Worm (Caenorhabditis elegans) whole organism, L4 larva: Measurements from ENCODE around the gene T09F3.5.

Experiments used
- F26F4.8 ChIP-seq: fragments of 200-800 bp; sonication (Bioruptor generic); conservative IDR thresholded peaks from 2 replicates; pipeline ENCODE4 v1.3.6; 2022; ENCODE audit warnings: missing genetic modification characterization, missing compliant biosample characterization
- F44E2.7 ChIP-seq: fragments of 200-800 bp; sonication (Bioruptor generic); IDR thresholded peaks from 2 replicates; pipeline ENCODE4 v2.1.2; 2022; ENCODE audit warnings: missing genetic modification characterization, missing compliant biosample characterization
- F49E8.2 ChIP-seq: sonication (generic microtip); optimal IDR thresholded peaks from 2 replicates; lab custom pipeline; 2016; ENCODE audit warnings: missing compliant biosample characterization, mild to moderate bottlenecking, missing genetic modification characterization, borderline replicate concordance
- T20F7.1 ChIP-seq: fragments of 200-800 bp; sonication (Bioruptor generic); optimal IDR thresholded peaks from 2 replicates; lab custom pipeline; 2018; ENCODE audit warnings: mild to moderate bottlenecking, missing genetic modification characterization, missing compliant biosample characterization
- Y105C5A.15 ChIP-seq: fragments of 200-800 bp; sonication (Bioruptor generic); IDR thresholded peaks from 2 replicates; pipeline ENCODE4 v1.3.6; 2022; ENCODE audit warnings: missing genetic modification characterization, missing compliant biosample characterization
- Y75B8A.6 ChIP-seq: fragments of 200-800 bp; sonication (Bioruptor generic); IDR thresholded peaks from 2 replicates; pipeline ENCODE4 v1.3.6; 2022; ENCODE audit warnings: missing genetic modification reagents, missing genetic modification characterization, missing compliant biosample characterization
- aha-1 ChIP-seq: fragments of 150-350 bp; peaks from one replicate; lab custom pipeline; 2014; ENCODE audit warnings: missing biosample characterization, missing genetic modification characterization
- ceh-20 ChIP-seq: fragments of 200-800 bp; sonication (Bioruptor generic); IDR thresholded peaks from 2 replicates; pipeline ENCODE4 v1.3.6; 2022; ENCODE audit warnings: missing genetic modification reagents, missing genetic modification characterization, missing compliant biosample characterization
- ceh-44 ChIP-seq: fragments of 200-800 bp; sonication (Bioruptor generic); IDR thresholded peaks from 2 replicates; pipeline ENCODE4 v1.3.6; 2022; ENCODE audit warnings: missing genetic modification reagents, missing genetic modification characterization, missing compliant biosample characterization
- ceh-82 ChIP-seq: sonication (generic microtip); optimal IDR thresholded peaks from 2 replicates; lab custom pipeline; 2017; ENCODE audit warnings: missing biosample characterization, missing genetic modification characterization
- daf-16 ChIP-seq, 3 experiments: sonication (generic microtip); optimal IDR thresholded peaks; 2 replicates each; lab custom pipeline; 2016 to 2017; ENCODE audit warnings: missing genetic modification characterization in 3 of 3, missing genetic modification reagents in 3 of 3, mild to moderate bottlenecking in 2 of 3, missing compliant biosample characterization in 2 of 3, missing biosample characterization in 1 of 3, moderate library complexity in 1 of 3
- dmd-6 ChIP-seq: fragments of 200-800 bp; sonication (Bioruptor generic); IDR thresholded peaks from 2 replicates; pipeline ENCODE4 v1.3.6; 2022; ENCODE audit warnings: missing genetic modification reagents, missing genetic modification characterization, missing compliant biosample characterization
- dmd-8 ChIP-seq: fragments of 200-800 bp; sonication (Bioruptor generic); IDR thresholded peaks from 2 replicates; pipeline ENCODE4 v1.3.6; 2022; ENCODE audit warnings: missing genetic modification characterization, missing compliant biosample characterization
- egl-27 ChIP-seq: sonication (generic microtip); optimal IDR thresholded peaks from 3 replicates; lab custom pipeline; 2017; ENCODE audit warnings: missing biosample characterization, missing genetic modification reagents, missing genetic modification characterization
- fkh-10 ChIP-seq: fragments of 150-350 bp; optimal IDR thresholded peaks from 2 replicates; lab custom pipeline; 2014; ENCODE audit warnings: missing biosample characterization, missing genetic modification reagents, missing genetic modification characterization
- fos-1 ChIP-seq: fragments of 150-350 bp; optimal IDR thresholded peaks from 2 replicates; lab custom pipeline; 2014; ENCODE audit warnings: missing biosample characterization, missing genetic modification characterization
- gei-8 ChIP-seq: fragments of 200-800 bp; sonication (Bioruptor generic); optimal IDR thresholded peaks from 2 replicates; lab custom pipeline; 2018; ENCODE audit warnings: mild to moderate bottlenecking, missing genetic modification characterization, missing compliant biosample characterization
- hlh-30 ChIP-seq: sonication (generic microtip); optimal IDR thresholded peaks from 2 replicates; lab custom pipeline; 2017; ENCODE audit warnings: antibody characterized with exemption, mild to moderate bottlenecking, missing genetic modification characterization, missing compliant biosample characterization; ENCODE audit not compliant: insufficient read depth
- lim-7 ChIP-seq: fragments of 200-800 bp; sonication (Bioruptor generic); IDR thresholded peaks from 2 replicates; pipeline ENCODE4 v1.3.6; 2022; ENCODE audit warnings: missing genetic modification characterization, missing compliant biosample characterization
- lin-1 ChIP-seq: fragments of 200-800 bp; sonication (Bioruptor generic); IDR thresholded peaks from 2 replicates; pipeline ENCODE4 v1.3.6; 2022; ENCODE audit warnings: missing genetic modification reagents, missing genetic modification characterization, missing compliant biosample characterization
- lin-15B ChIP-seq: fragments of 150-350 bp; sonication (generic microtip); optimal IDR thresholded peaks from 3 replicates; lab custom pipeline; 2014; ENCODE audit warnings: missing biosample characterization, missing genetic modification characterization
- lin-38 ChIP-seq: fragments of 200-800 bp; sonication (Bioruptor generic); IDR thresholded peaks from 2 replicates; pipeline ENCODE4 v1.3.6; 2022; ENCODE audit warnings: missing genetic modification reagents, missing genetic modification characterization, missing compliant biosample characterization
- lir-3 ChIP-seq: sonication (generic microtip); optimal IDR thresholded peaks from 2 replicates; lab custom pipeline; 2016; ENCODE audit warnings: mild to moderate bottlenecking, missing genetic modification characterization, missing compliant biosample characterization
- lsy-2 ChIP-seq, 2 experiments: fragments of 150-350 bp in 1 of 2; sonication (generic microtip) in 1 of 2; optimal IDR thresholded peaks; 2 replicates each; lab custom pipeline; 2014 to 2017; ENCODE audit warnings: missing biosample characterization in 2 of 2, missing genetic modification characterization in 2 of 2
- madf-9 ChIP-seq: fragments of 200-800 bp; sonication (Bioruptor generic); conservative IDR thresholded peaks from 2 replicates; pipeline ENCODE4 v1.3.6; 2022; ENCODE audit warnings: missing genetic modification reagents, missing genetic modification characterization, missing compliant biosample characterization
- mdl-1 ChIP-seq, 2 experiments: fragments of 150-350 bp in 1 of 2; sonication (generic microtip) in 1 of 2; optimal IDR thresholded peaks; 2 replicates each; lab custom pipeline; 2014 to 2017; ENCODE audit warnings: missing biosample characterization in 2 of 2, missing genetic modification characterization in 2 of 2
- mdt-29 ChIP-seq: fragments of 200-800 bp; sonication (Bioruptor generic); IDR thresholded peaks from 2 replicates; pipeline ENCODE4 v1.3.6; 2022; ENCODE audit warnings: missing genetic modification reagents, missing genetic modification characterization, missing compliant biosample characterization
- mes-2 ChIP-seq: sonication (generic microtip); optimal IDR thresholded peaks from 2 replicates; lab custom pipeline; 2016; ENCODE audit warnings: missing genotype, mild to moderate bottlenecking, missing genetic modification characterization, missing compliant biosample characterization; ENCODE audit not compliant: poor library complexity, severe bottlenecking
- mxl-2 ChIP-seq: fragments of 200-800 bp; sonication (Bioruptor generic); conservative IDR thresholded peaks from 2 replicates; pipeline ENCODE4 v1.3.6; 2022; ENCODE audit warnings: missing genetic modification reagents, missing genetic modification characterization, missing compliant biosample characterization
- nhr-11 ChIP-seq: fragments of 150-350 bp; optimal IDR thresholded peaks from 2 replicates; lab custom pipeline; 2014; ENCODE audit warnings: missing biosample characterization, missing genetic modification characterization
- nhr-237 ChIP-seq: sonication (generic microtip); optimal IDR thresholded peaks from 2 replicates; lab custom pipeline; 2017; ENCODE audit warnings: missing biosample characterization, missing genetic modification characterization
- nhr-25 ChIP-seq: sonication (generic microtip); optimal IDR thresholded peaks from 2 replicates; lab custom pipeline; 2017; ENCODE audit warnings: missing genetic modification characterization, mild to moderate bottlenecking, missing compliant biosample characterization, antibody characterized with exemption, moderate library complexity, borderline replicate concordance; ENCODE audit not compliant: insufficient read depth
- nhr-28 ChIP-seq: fragments of 150-350 bp; optimal IDR thresholded peaks from 2 replicates; lab custom pipeline; 2014; ENCODE audit warnings: missing biosample characterization, missing genetic modification characterization
- nhr-42 ChIP-seq: fragments of 200-800 bp; sonication (Bioruptor generic); IDR thresholded peaks from 2 replicates; pipeline ENCODE4 v1.3.6; 2022; ENCODE audit warnings: missing genetic modification characterization, missing compliant biosample characterization
- nhr-48 ChIP-seq: sonication (generic microtip); optimal IDR thresholded peaks from 2 replicates; lab custom pipeline; 2016; ENCODE audit warnings: mild to moderate bottlenecking, missing genetic modification characterization, missing compliant biosample characterization
- nhr-6 ChIP-seq: fragments of 150-350 bp; optimal IDR thresholded peaks from 2 replicates; lab custom pipeline; 2014; ENCODE audit warnings: missing biosample characterization, missing genetic modification characterization
- nhr-76 ChIP-seq: fragments of 150-350 bp; optimal IDR thresholded peaks from 2 replicates; lab custom pipeline; 2014; ENCODE audit warnings: missing biosample characterization, missing genetic modification characterization
- nhr-77 ChIP-seq: fragments of 150-350 bp; optimal IDR thresholded peaks from 2 replicates; lab custom pipeline; 2014; ENCODE audit warnings: missing biosample characterization, missing genetic modification characterization
- pha-4 ChIP-seq, 2 experiments: fragments of 150-350 bp in 1 of 2; fragments of 200-800 bp in 1 of 2; sonication (Bioruptor generic) in 1 of 2; IDR thresholded peaks in 1 of 2; optimal IDR thresholded peaks in 1 of 2; 2 replicates each; pipeline versions ENCODE4 v1.3.6 to Lab custom; 2014 to 2022; ENCODE audit warnings: missing genetic modification characterization in 2 of 2, missing genetic modification reagents in 2 of 2, missing biosample characterization in 1 of 2, missing compliant biosample characterization in 1 of 2
- set-16 ChIP-seq: fragments of 200-800 bp; sonication (Bioruptor generic); IDR thresholded peaks from 2 replicates; pipeline ENCODE4 v1.3.6; 2022; ENCODE audit warnings: missing genetic modification reagents, missing genetic modification characterization, missing compliant biosample characterization
- zfp-2 ChIP-seq: sonication (generic microtip); optimal IDR thresholded peaks from 2 replicates; lab custom pipeline; 2016; ENCODE audit warnings: mild to moderate bottlenecking, missing genetic modification characterization, missing compliant biosample characterization
- zfp-3 ChIP-seq: fragments of 200-800 bp; sonication (Bioruptor generic); conservative IDR thresholded peaks from 2 replicates; pipeline ENCODE4 v1.3.6; 2022; ENCODE audit warnings: missing genetic modification reagents, missing genetic modification characterization, missing compliant biosample characterization
- ztf-11 ChIP-seq: fragments of 150-350 bp; optimal IDR thresholded peaks from 2 replicates; lab custom pipeline; 2014; ENCODE audit warnings: missing biosample characterization, missing genetic modification characterization

Gene T09F3.5

DNA sequence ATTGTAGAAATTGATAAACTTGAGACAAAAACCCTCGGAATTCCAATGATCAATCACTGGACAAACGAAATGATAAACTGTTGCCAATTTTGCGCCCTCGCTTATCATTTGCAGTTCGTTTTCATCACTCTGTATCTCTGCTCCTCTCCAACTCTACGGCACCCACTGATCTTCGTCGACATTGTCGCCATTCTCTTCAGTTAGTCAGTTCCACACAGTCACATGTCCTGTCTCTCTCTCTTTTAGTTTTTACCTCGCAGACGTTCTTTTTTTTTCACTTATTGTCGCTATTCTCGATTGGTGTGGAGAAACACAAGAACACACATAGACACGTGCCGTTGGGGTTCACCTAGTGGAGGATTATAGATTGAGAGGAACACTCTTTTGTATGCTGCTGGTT is 7.6 kb upstream of the T09F3.5 start (continued):
- TF ChIP-seq nhr-6 (tag; lab: Kevin White, UChicago) (no peak), lin-15B (tag; lab: Kevin White, UChicago) (no peak), hlh-30 (tag; lab: Kevin White, UChicago) (peak; percentile 97), gei-8 (GFP tag; lab: Kevin White, UChicago) (peak; percentile 54), lir-3 (no peak), aha-1 (tag; lab: Kevin White, UChicago) (peak; percentile 97), mes-2 (tag; lab: Kevin White, UChicago) (peak; percentile 63), nhr-42 (GFP tag; lab: Robert Waterston, UW) (0 out of 2 replicates have a peak, but pooled peaks have one; percentile 26), fos-1 (tag; lab: Kevin White, UChicago) (no peak), madf-9 (GFP tag; lab: Robert Waterston, UW) (0 out of 2 replicates have a peak, but pooled peaks have one; percentile 31), ceh-44 (no peak), pha-4 (GFP tag; IDR thresholded peaks at IDR 0.05; lab: Robert Waterston, UW) (0 out of 2 replicates have a peak, but pooled peaks have one; percentile 34), pha-4 (tag; optimal IDR thresholded peaks at IDR 0.05; lab: Kevin White, UChicago) (peak; percentile 73), nhr-28 (tag; lab: Kevin White, UChicago) (peak; percentile 88), ceh-82 (tag; lab: Kevin White, UChicago) (no peak), set-16 (no peak), lim-7 (no peak), lin-1 (GFP tag; lab: Robert Waterston, UW) (0 out of 2 replicates have a peak, but pooled peaks have one; percentile 19), dmd-6 (GFP tag; lab: Robert Waterston, UW) (peak; percentile 93), ztf-11 (tag; lab: Kevin White, UChicago) (no peak), mdl-1 (tag; optimal IDR thresholded peaks at IDR 0.05; lab: Kevin White, UChicago) (peak; percentile 73 to 92), nhr-76 (no peak), F26F4.8 (GFP tag; lab: Robert Waterston, UW) (no peak), nhr-77 (tag; lab: Kevin White, UChicago) (peak; percentile 63), F49E8.2 (no peak), lin-38 (GFP tag; lab: Robert Waterston, UW) (peak; percentile 25), mdt-29 (GFP tag; lab: Robert Waterston, UW) (no peak), mxl-2 (GFP tag; lab: Robert Waterston, UW) (peak; percentile 71), lsy-2 (tag; optimal IDR thresholded peaks at IDR 0.05; lab: Kevin White, UChicago) (peak in 1 of 2 experiments; percentile 75), nhr-48 (tag; lab: Kevin White, UChicago) (peak; percentile 91), ceh-20 (GFP tag; lab: Robert Waterston, UW) (peak; percentile 78), dmd-8 (GFP tag; lab: Robert Waterston, UW) (no peak), F44E2.7 (GFP tag; lab: Robert Waterston, UW) (no peak), egl-27 (tag; lab: Kevin White, UChicago) (no peak), nhr-25 (tag; lab: Kevin White, UChicago) (peak; percentile 78), Y75B8A.6 (GFP tag; lab: Robert Waterston, UW) (0 out of 2 replicates have a peak, but pooled peaks have one; percentile 34), zfp-2 (tag; lab: Kevin White, UChicago) (no peak), fkh-10 (GFP tag; lab: Kevin White, UChicago) (no peak), Y105C5A.15 (GFP tag; lab: Robert Waterston, UW) (no peak), nhr-237 (tag; lab: Kevin White, UChicago) (no peak), nhr-11 (tag; lab: Kevin White, UChicago) (peak; percentile 16), zfp-3 (GFP tag; lab: Robert Waterston, UW) (0 out of 2 replicates have a peak, but pooled peaks have one; percentile 15), daf-16 (GFP tag; optimal IDR thresholded peaks at IDR 0.05; lab: Kevin White, UChicago) (no peak), daf-16 (tag; optimal IDR thresholded peaks at IDR 0.05; lab: Kevin White, UChicago) (peak; percentile 79), T20F7.1 (peak; percentile 78)
